Worm (Caenorhabditis elegans) whole organism, L1 larva: Measurements from ENCODE around the gene F22F4.4.

ENCODE experiments used
- elt-3 ChIP-seq, 6 experiments: fragments of 150-350 bp in 1 of 6; sonication (generic microtip); optimal IDR thresholded peaks; 2 replicates each; lab custom pipeline; 2017 to 2018; ENCODE audit warnings: missing biosample characterization in 6 of 6, missing genetic modification characterization in 6 of 6, inconsistent platforms in 1 of 6
- irx-1 ChIP-seq: sonication (generic microtip); optimal IDR thresholded peaks from 2 replicates; lab custom pipeline; 2016; ENCODE audit warnings: missing genetic modification characterization, missing compliant biosample characterization
- lin-39 ChIP-seq: fragments of 150-350 bp; optimal IDR thresholded peaks from 2 replicates; lab custom pipeline; 2014; ENCODE audit warnings: missing biosample characterization, missing genetic modification reagents, missing genetic modification characterization
- nhr-47 ChIP-seq: sonication (generic microtip); optimal IDR thresholded peaks from 2 replicates; lab custom pipeline; 2016; ENCODE audit warnings: mild to moderate bottlenecking, missing genetic modification characterization, moderate library complexity, missing compliant biosample characterization
- nhr-76 ChIP-seq: sonication (generic microtip); optimal IDR thresholded peaks from 2 replicates; lab custom pipeline; 2017; ENCODE audit warnings: missing biosample characterization, missing genetic modification characterization
- nhr-77 ChIP-seq: fragments of 150-350 bp; optimal IDR thresholded peaks from 2 replicates; lab custom pipeline; 2014; ENCODE audit warnings: missing biosample characterization, missing genetic modification characterization
- snpc-4 ChIP-seq: fragments of 150-350 bp; optimal IDR thresholded peaks from 2 replicates; lab custom pipeline; 2014; ENCODE audit warnings: missing biosample characterization, missing genetic modification characterization

DNA sequence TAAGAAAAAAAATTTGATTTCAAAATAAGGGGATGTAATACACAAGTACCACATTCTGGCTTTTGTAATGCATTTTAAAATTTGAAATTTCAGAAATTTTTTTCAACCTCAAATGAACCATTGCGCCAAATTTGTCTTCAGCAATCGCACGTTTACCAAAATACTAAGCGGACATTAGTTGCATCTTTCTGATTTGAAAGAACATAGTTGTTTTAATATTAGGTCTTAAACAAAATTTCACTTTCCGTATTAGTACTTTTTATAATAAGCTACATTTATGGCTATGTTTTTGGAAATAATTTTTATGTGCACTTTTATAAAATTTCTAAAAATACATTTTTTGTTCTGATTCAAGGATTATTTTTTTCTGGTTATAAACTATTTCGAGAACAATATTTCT, 2.5 kb upstream of the F22F4.4 start, which contains the start of gene sups-1:
- TF ChIP-seq nhr-47 (tag; lab: Kevin White, UChicago) (no peak), elt-3 (tag; optimal IDR thresholded peaks at IDR 0.05; lab: Kevin White, UChicago) (no peak), lin-39 (tag; lab: Kevin White, UChicago) (no peak), nhr-77 (no peak), snpc-4 (tag; lab: Kevin White, UChicago) (no peak), irx-1 (tag; lab: Kevin White, UChicago) (no peak), nhr-76 (tag; lab: Kevin White, UChicago) (no peak)
